Worm (Caenorhabditis elegans): ENCODE data around the gene rpb-6.
A peak's percentile ranks its signal among the peaks of the same experiment; 100 is the strongest.

rpb-6 gene

DNA sequence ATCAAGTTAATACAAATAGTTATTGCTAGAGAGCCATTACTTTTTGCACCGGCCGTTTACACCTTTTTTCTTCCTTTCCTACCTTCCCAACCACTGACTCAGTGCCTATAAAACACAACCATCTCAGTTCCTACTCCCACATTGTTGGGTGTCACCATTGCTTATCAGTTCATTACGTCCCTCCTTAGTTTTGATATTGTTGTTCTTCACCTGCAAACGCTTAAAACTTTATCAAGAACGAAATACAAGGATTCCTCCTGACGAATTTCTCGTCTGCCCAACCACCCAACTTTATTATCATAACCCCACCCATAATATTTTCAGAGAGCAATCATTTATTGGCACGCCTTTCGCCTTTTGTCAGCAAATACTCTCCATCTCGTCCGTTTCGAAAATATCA lies 47.9 kb downstream of the rpb-6 start:
- TF ChIP-seq nfya-1 (tag; optimal IDR thresholded peaks at IDR 0.05; ENCODE audit: borderline replicate concordance, insufficient read depth) (no peak), nfya-2 (GFP tag; IDR thresholded peaks at IDR 0.05) (no peak), dox-1 (GFP tag; IDR thresholded peaks at IDR 0.05) (peak; percentile 73; the same call in 1 of the 2 replicates), somi-1 (GFP tag; optimal IDR thresholded peaks at IDR 0.05) (no peak), F33H1.4 (GFP tag; IDR thresholded peaks at IDR 0.05) (no peak), ztf-3 (GFP tag; optimal IDR thresholded peaks at IDR 0.05) (no peak), ets-4 (GFP tag; optimal IDR thresholded peaks at IDR 0.05) (peak; percentile 47), pha-4 (tag; optimal IDR thresholded peaks at IDR 0.05) (no peak), snpc-1.1 (tag; optimal IDR thresholded peaks at IDR 0.05; ENCODE audit: insufficient read depth) (no peak), ZK185.1 (tag; optimal IDR thresholded peaks at IDR 0.05; ENCODE audit: poor library complexity, severe bottlenecking) (no peak), F55B11.4 (tag; optimal IDR thresholded peaks at IDR 0.05; ENCODE audit: borderline replicate concordance, insufficient read depth) (no peak), pbrm-1 (GFP tag; IDR thresholded peaks at IDR 0.05) (no peak), F52B5.7 (tag; optimal IDR thresholded peaks at IDR 0.05) (no peak), let-607 (tag; optimal IDR thresholded peaks at IDR 0.05) (no peak), tlf-1 (GFP tag; optimal IDR thresholded peaks at IDR 0.05) (no peak), nhr-80 (tag; optimal IDR thresholded peaks at IDR 0.05) (peak; percentile 94)

DNA sequence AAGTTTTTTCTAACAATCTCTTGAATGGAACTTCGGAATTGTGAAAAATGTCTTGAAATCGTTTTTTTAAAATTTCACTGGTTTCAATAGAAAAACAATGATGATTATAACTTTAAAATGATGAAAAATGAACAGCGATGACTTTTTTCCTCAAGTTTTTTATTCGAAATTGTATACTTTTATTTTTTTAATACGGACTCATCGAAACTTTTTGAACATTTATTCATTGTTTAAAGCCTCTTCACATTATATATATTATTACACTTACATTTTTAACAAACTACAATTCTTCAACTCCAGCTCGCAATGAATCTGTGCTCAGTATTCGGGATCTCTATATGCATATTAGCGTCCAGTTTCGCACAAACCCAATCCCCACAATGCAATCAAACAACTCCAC lies 48.8 kb downstream of the rpb-6 start, which contains the start of gene M28.8:
TSS of gene M28.8 (plus strand) at position 301 of the 400 bp plus-strand sequence.
- TF ChIP-seq ztf-22 (GFP tag; optimal IDR thresholded peaks at IDR 0.05) (no peak), ztf-28 (GFP tag; IDR thresholded peaks at IDR 0.05) (no peak), fkh-3 (tag; optimal IDR thresholded peaks at IDR 0.05) (no peak), let-607 (tag; optimal IDR thresholded peaks at IDR 0.05) (no peak), hmg-20 (GFP tag; IDR thresholded peaks at IDR 0.05) (no peak), cebp-1 (GFP tag; IDR thresholded peaks at IDR 0.05) (no peak), cebp-1 (tag; optimal IDR thresholded peaks at IDR 0.05) (no peak)

Data from whole organism, young adult.